Fruit fly (Drosophila melanogaster) whole organism, prepupa: ENCODE data around the gene CG5151.

Source experiments
- Blimp-1 ChIP-seq: fragments of 200-800 bp; sonication (Bioruptor generic); optimal IDR thresholded peaks from 3 replicates; lab custom pipeline; 2017; ENCODE audit warnings: missing biosample characterization, missing genetic modification characterization, mild to moderate bottlenecking, moderate library complexity, missing genetic modification reagents
- CG10631 ChIP-seq: fragments of 200-800 bp; sonication (Bioruptor generic); optimal IDR thresholded peaks from 2 replicates; lab custom pipeline; 2016; ENCODE audit warnings: missing biosample characterization, missing genetic modification characterization
- CG11762 ChIP-seq: fragments of 200-800 bp; sonication (Bioruptor generic); optimal IDR thresholded peaks from 3 replicates; lab custom pipeline; 2016; ENCODE audit warnings: missing biosample characterization, missing genetic modification characterization; ENCODE audit not compliant: insufficient read depth
- CG1621 ChIP-seq: fragments of 200-800 bp; sonication (Bioruptor generic); optimal IDR thresholded peaks from 3 replicates; lab custom pipeline; 2018; ENCODE audit warnings: missing biosample characterization, mild to moderate bottlenecking, missing genetic modification characterization
- CG16779 ChIP-seq: fragments of 200-800 bp; sonication (Bioruptor generic); optimal IDR thresholded peaks from 3 replicates; lab custom pipeline; 2017; ENCODE audit warnings: missing biosample characterization, mild to moderate bottlenecking, missing genetic modification characterization
- CG3032 ChIP-seq: fragments of 200-800 bp; optimal IDR thresholded peaks from 2 replicates; lab custom pipeline; 2019; ENCODE audit warnings: missing biosample characterization, mild to moderate bottlenecking, missing genetic modification characterization, moderate library complexity
- CG32006 ChIP-seq: fragments of 200-800 bp; sonication (Bioruptor generic); optimal IDR thresholded peaks from 3 replicates; lab custom pipeline; 2017; ENCODE audit warnings: missing biosample characterization, mild to moderate bottlenecking, missing genetic modification characterization
- CG34406 ChIP-seq: fragments of 200-800 bp; sonication (Bioruptor generic); optimal IDR thresholded peaks from 3 replicates; lab custom pipeline; 2016; ENCODE audit warnings: missing biosample characterization, missing genetic modification characterization
- CG4318 ChIP-seq: fragments of 200-800 bp; sonication (Bioruptor generic); optimal IDR thresholded peaks from 3 replicates; lab custom pipeline; 2017; ENCODE audit warnings: missing biosample characterization, mild to moderate bottlenecking, missing genetic modification characterization
- CG6163 ChIP-seq: fragments of 200-800 bp; sonication (Bioruptor generic); IDR thresholded peaks from 3 replicates; pipeline ENCODE4 v1.3.6; 2022; ENCODE audit warnings: missing biosample characterization, missing genetic modification characterization
- CG6276 ChIP-seq: fragments of 200-800 bp; sonication (Bioruptor generic); optimal IDR thresholded peaks from 2 replicates; lab custom pipeline; 2017; ENCODE audit warnings: missing biosample characterization, mild to moderate bottlenecking, missing genetic modification characterization
- CG6792 ChIP-seq: fragments of 200-800 bp; sonication (Bioruptor generic); optimal IDR thresholded peaks from 3 replicates; lab custom pipeline; 2016; ENCODE audit warnings: missing biosample characterization, missing genetic modification characterization
- CG6854 ChIP-seq: fragments of 200-800 bp; sonication (Bioruptor generic); optimal IDR thresholded peaks from 2 replicates; lab custom pipeline; 2017; ENCODE audit warnings: missing biosample characterization, mild to moderate bottlenecking, missing genetic modification characterization
- CG7368 ChIP-seq: fragments of 200-800 bp; sonication (Bioruptor generic); optimal IDR thresholded peaks from 3 replicates; lab custom pipeline; 2016; ENCODE audit warnings: missing biosample characterization, missing genetic modification characterization
- CG8119 ChIP-seq: fragments of 200-800 bp; sonication (Bioruptor generic); IDR thresholded peaks from 3 replicates; pipeline ENCODE4 v1.3.6; 2022; ENCODE audit warnings: missing biosample characterization, missing genetic modification characterization
- CG8632 ChIP-seq: fragments of 200-800 bp; sonication (Bioruptor generic); optimal IDR thresholded peaks from 3 replicates; lab custom pipeline; 2016; ENCODE audit warnings: missing biosample characterization, missing genetic modification characterization
- CG9139 ChIP-seq: fragments of 200-800 bp; sonication (Bioruptor generic); optimal IDR thresholded peaks from 3 replicates; lab custom pipeline; 2017; ENCODE audit warnings: missing biosample characterization, mild to moderate bottlenecking, missing genetic modification characterization
- Eip78C ChIP-seq: fragments of 200-800 bp; sonication (Bioruptor generic); peaks from one replicate; lab custom pipeline; 2016; ENCODE audit warnings: missing biosample characterization, missing genetic modification characterization
- Eip93F ChIP-seq: fragments of 200-800 bp; sonication (Bioruptor generic); optimal IDR thresholded peaks from 2 replicates; lab custom pipeline; 2016; ENCODE audit warnings: missing biosample characterization, mild to moderate bottlenecking, missing genetic modification characterization
- Ets21C ChIP-seq: fragments of 200-800 bp; sonication (Bioruptor generic); optimal IDR thresholded peaks from 3 replicates; lab custom pipeline; 2016; ENCODE audit warnings: missing biosample characterization, missing genetic modification characterization
- Gug ChIP-seq: fragments of 200-800 bp; sonication (Bioruptor generic); IDR thresholded peaks from 2 replicates; pipeline ENCODE4 v1.3.6; 2022; ENCODE audit warnings: missing biosample characterization, missing genetic modification characterization
- Hr38 ChIP-seq: sonication (Bioruptor generic); optimal IDR thresholded peaks from 2 replicates; lab custom pipeline; 2016; ENCODE audit warnings: missing biosample characterization, missing genetic modification characterization
- Met ChIP-seq: fragments of 200-800 bp; sonication (Bioruptor generic); optimal IDR thresholded peaks from 3 replicates; lab custom pipeline; 2016; ENCODE audit warnings: missing biosample characterization, missing genetic modification characterization
- OdsH ChIP-seq: fragments of 200-800 bp; sonication (Bioruptor generic); optimal IDR thresholded peaks from 3 replicates; lab custom pipeline; 2016; ENCODE audit warnings: missing biosample characterization, missing genetic modification characterization
- Smox ChIP-seq: fragments of 200-800 bp; sonication (Bioruptor generic); optimal IDR thresholded peaks from 3 replicates; lab custom pipeline; 2016; ENCODE audit warnings: missing biosample characterization, missing genetic modification characterization
- Sox102F ChIP-seq: fragments of 200-800 bp; sonication (Bioruptor generic); optimal IDR thresholded peaks from 2 replicates; lab custom pipeline; 2016; ENCODE audit warnings: missing biosample characterization, mild to moderate bottlenecking, missing genetic modification characterization
- Sox14 ChIP-seq: fragments of 200-800 bp; sonication (Bioruptor generic); optimal IDR thresholded peaks from 3 replicates; lab custom pipeline; 2016; ENCODE audit warnings: missing biosample characterization, missing genetic modification characterization
- acj6 ChIP-seq: fragments of 200-800 bp; sonication (Bioruptor generic); optimal IDR thresholded peaks from 3 replicates; lab custom pipeline; 2016; ENCODE audit warnings: missing biosample characterization, missing genetic modification characterization
- cyc ChIP-seq: fragments of 200-800 bp; sonication (Bioruptor generic); optimal IDR thresholded peaks from 3 replicates; lab custom pipeline; 2016; ENCODE audit warnings: missing biosample characterization, missing genetic modification characterization
- dac ChIP-seq: fragments of 200-800 bp; sonication (Bioruptor generic); optimal IDR thresholded peaks from 2 replicates; lab custom pipeline; 2017; ENCODE audit warnings: missing biosample characterization, mild to moderate bottlenecking, missing genetic modification characterization
- dsx ChIP-seq: fragments of 200-800 bp; optimal IDR thresholded peaks from 3 replicates; lab custom pipeline; 2019; ENCODE audit warnings: missing biosample characterization, mild to moderate bottlenecking, missing genetic modification characterization, moderate library complexity; ENCODE audit not compliant: poor library complexity, severe bottlenecking
- eg ChIP-seq: fragments of 200-800 bp; sonication (Bioruptor generic); IDR thresholded peaks from 3 replicates; pipeline ENCODE4 v1.3.6; 2022; ENCODE audit warnings: missing biosample characterization, missing genetic modification characterization
- esn ChIP-seq: fragments of 200-800 bp; sonication (Bioruptor generic); optimal IDR thresholded peaks from 2 replicates; lab custom pipeline; 2016; ENCODE audit warnings: missing biosample characterization, mild to moderate bottlenecking, missing genetic modification characterization, moderate library complexity
- fd59A ChIP-seq: fragments of 200-800 bp; sonication (Bioruptor generic); optimal IDR thresholded peaks from 2 replicates; lab custom pipeline; 2017; ENCODE audit warnings: missing biosample characterization, mild to moderate bottlenecking, missing genetic modification characterization, missing genetic modification reagents
- fd85E ChIP-seq: fragments of 200-800 bp; sonication (Bioruptor generic); optimal IDR thresholded peaks from 3 replicates; lab custom pipeline; 2016; ENCODE audit warnings: missing biosample characterization, missing genetic modification characterization
- fkh ChIP-seq: fragments of 200-800 bp; sonication (Bioruptor generic); optimal IDR thresholded peaks from 3 replicates; lab custom pipeline; 2017; ENCODE audit warnings: missing biosample characterization, mild to moderate bottlenecking, missing genetic modification characterization, moderate library complexity
- net ChIP-seq: fragments of 200-800 bp; sonication (Bioruptor generic); optimal IDR thresholded peaks from 3 replicates; lab custom pipeline; 2016; ENCODE audit warnings: missing biosample characterization, missing genetic modification characterization
- pdm3 ChIP-seq: fragments of 200-800 bp; sonication (Bioruptor generic); optimal IDR thresholded peaks from 3 replicates; lab custom pipeline; 2016; ENCODE audit warnings: missing biosample characterization, missing genetic modification characterization
- salr ChIP-seq, 2 experiments: fragments of 200-800 bp; sonication (Bioruptor generic); optimal IDR thresholded peaks; 3 replicates each; lab custom pipeline; 2016 to 2018; ENCODE audit warnings: missing biosample characterization in 2 of 2, missing genetic modification characterization in 2 of 2, mild to moderate bottlenecking in 1 of 2
- spab ChIP-seq: fragments of 200-800 bp; sonication (Bioruptor generic); optimal IDR thresholded peaks from 2 replicates; lab custom pipeline; 2017; ENCODE audit warnings: missing biosample characterization, mild to moderate bottlenecking, missing genetic modification characterization, missing genetic modification reagents
- ss ChIP-seq, 2 experiments: fragments of 200-800 bp; sonication (Bioruptor generic); optimal IDR thresholded peaks; 2 replicates in 1 of 2; 3 replicates in 1 of 2; lab custom pipeline; 2017 to 2018; ENCODE audit warnings: mild to moderate bottlenecking in 2 of 2, missing biosample characterization in 2 of 2, missing genetic modification characterization in 2 of 2, moderate library complexity in 1 of 2
- svp ChIP-seq: fragments of 200-800 bp; sonication (Bioruptor generic); peaks from one replicate; lab custom pipeline; 2016; ENCODE audit warnings: missing biosample characterization, missing genetic modification characterization
- topi ChIP-seq: fragments of 200-800 bp; sonication (Bioruptor generic); optimal IDR thresholded peaks from 3 replicates; lab custom pipeline; 2016; ENCODE audit warnings: missing biosample characterization, missing genetic modification characterization
- vri ChIP-seq: fragments of 200-800 bp; sonication (Bioruptor generic); optimal IDR thresholded peaks from 3 replicates; lab custom pipeline; 2016; ENCODE audit warnings: missing biosample characterization, mild to moderate bottlenecking, missing genetic modification characterization

CG5151 gene

DNA sequence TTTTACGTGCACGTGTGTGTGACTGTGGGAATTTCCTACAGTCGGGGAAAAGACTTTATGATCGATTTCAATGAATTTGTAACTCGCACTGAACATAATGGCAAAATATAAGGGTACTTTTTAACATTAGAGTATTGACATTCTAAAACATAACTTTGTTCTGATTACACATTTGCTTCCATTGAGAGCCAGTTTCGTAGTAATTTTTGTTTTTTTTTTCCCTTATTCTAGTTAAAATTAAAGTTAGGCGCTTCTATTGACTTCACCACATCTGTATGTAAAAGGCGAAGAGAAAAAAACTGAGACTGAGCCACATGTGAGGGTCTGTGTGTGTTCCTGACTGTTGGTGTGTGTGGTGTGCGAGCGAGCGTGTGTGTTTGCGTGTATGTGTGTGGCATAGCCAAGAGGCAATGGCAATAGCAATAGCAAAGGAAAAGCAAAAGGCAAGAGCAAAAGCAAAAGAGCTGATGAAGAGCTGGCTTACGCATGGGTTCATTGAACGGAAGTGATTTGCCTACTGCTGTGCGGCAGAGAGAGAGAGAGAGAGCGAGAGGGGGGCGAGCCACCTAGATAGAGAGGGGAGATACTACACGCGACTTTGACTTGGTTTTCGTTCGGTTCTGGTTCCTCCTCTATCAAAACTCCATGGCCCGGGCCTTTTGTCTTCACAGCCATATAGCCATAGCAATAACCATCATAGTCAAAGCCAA lies 2.5 kb downstream of the CG5151 start (continued):
- TF ChIP-seq Eip93F (GFP tag; lab: Kevin White, UChicago) (no peak), svp (GFP tag; lab: Kevin White, UChicago) (no peak), acj6 (peak; percentile 76), CG34406 (peak; percentile 67), CG32006 (peak; percentile 93), fkh (GFP tag; lab: Kevin White, UChicago) (peak; percentile 46), CG7368 (no peak), CG6854 (no peak), net (peak; percentile 75), CG6163 (GFP tag; lab: Robert Waterston, UW) (peak; percentile 53), esn (peak; percentile 56), Sox102F (GFP tag; lab: Kevin White, UChicago) (peak; percentile 47), Ets21C (GFP tag; lab: Kevin White, UChicago) (no peak), dsx (GFP tag; lab: Kevin White, UChicago) (peak; percentile 33), Sox14 (peak; percentile 85), CG4318 (GFP tag; lab: Kevin White, UChicago) (peak; percentile 78)

DNA sequence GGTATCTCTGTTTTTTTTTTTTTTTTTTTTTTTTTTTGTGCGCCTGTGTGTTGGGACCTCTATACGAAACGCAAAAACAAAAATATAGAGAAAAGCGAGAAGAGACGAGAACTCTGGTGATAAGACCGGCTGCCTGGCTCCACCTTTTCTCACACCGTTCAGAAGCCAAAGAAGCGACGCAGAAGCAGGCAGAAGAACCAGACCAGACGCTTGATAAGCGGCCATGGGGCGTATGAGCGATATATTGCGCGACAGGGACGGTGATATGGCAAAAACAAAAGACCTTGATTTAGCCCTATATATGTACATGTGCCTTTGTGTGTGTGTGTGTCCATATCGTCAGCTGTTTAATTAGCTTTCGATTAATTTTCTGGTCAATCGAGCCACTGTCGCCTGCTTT lies 3.4 kb downstream of the CG5151 start:
- TF ChIP-seq Ets21C (GFP tag; lab: Kevin White, UChicago): no peak
- TF ChIP-seq CG11762: no peak
- TF ChIP-seq Met: no peak
- TF ChIP-seq Eip93F (GFP tag; lab: Kevin White, UChicago): peak; percentile 24
- peak; percentile 57 for TF ChIP-seq vri (GFP tag; lab: Kevin White, UChicago)
- TF ChIP-seq svp (GFP tag; lab: Kevin White, UChicago): peak; percentile 85
- peak; percentile 43 for TF ChIP-seq Eip78C
- peak; percentile 49; the same call in 1 of the 3 replicates for TF ChIP-seq CG6163 (GFP tag; lab: Robert Waterston, UW)

DNA sequence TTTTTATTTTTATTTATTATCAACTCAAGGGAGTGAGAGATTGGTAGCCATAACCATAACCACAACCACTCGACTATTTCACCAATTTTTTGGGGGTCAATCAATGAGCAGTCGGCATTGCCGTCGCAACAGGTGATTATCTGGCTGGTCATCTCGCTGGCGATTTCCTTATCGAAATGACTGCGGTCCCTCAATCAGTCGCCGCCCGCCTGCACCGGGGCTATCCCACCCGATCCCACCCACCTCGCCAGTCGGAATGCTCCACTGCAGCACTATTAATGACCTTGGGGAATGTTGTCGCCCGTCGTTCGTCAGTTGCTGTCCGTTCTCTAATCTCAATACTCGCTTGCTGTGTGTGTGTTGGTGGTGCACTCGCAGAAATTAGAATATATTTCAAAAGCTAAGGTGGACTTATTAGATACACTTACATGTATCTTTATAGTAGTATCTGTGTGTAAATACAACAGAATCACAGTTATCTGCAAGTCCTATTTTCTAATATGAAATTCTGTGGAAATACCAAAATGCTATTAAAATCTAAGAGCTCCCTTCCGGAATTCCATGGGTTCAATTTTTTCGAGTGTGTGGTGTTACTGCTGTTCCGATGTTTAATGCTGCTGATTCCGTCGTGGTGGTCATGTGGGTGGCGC lies 4.0 kb downstream of the CG5151 start:
- TF ChIP-seq CG32006 (peak; percentile 68), esn (peak; percentile 22), ss (GFP tag; optimal IDR thresholded peaks at IDR 0.05; lab: Kevin White, UChicago) (no peak), topi (GFP tag; lab: Kevin White, UChicago) (no peak), CG9139 (no peak), CG6163 (GFP tag; lab: Robert Waterston, UW) (no peak), vri (GFP tag; lab: Kevin White, UChicago) (no peak), CG6854 (no peak), CG8119 (GFP tag; lab: Robert Waterston, UW) (peak; percentile 57), dsx (GFP tag; lab: Kevin White, UChicago) (no peak), Eip93F (GFP tag; lab: Kevin White, UChicago) (no peak), Hr38 (GFP tag; lab: Kevin White, UChicago) (no peak), CG16779 (tag; lab: Kevin White, UChicago) (no peak), dac (GFP tag; lab: Kevin White, UChicago) (no peak), CG6276 (GFP tag; lab: Kevin White, UChicago) (no peak), fd59A (GFP tag; lab: Kevin White, UChicago) (no peak), fd85E (GFP tag; lab: Kevin White, UChicago) (no peak), eg (GFP tag; lab: Robert Waterston, UW) (no peak; the same call in 2 of the 3 replicates), salr (GFP tag; optimal IDR thresholded peaks at IDR 0.05; lab: Kevin White, UChicago) (no peak), Blimp-1 (GFP tag; lab: Kevin White, UChicago) (no peak), Ets21C (GFP tag; lab: Kevin White, UChicago) (no peak), Gug (GFP tag; lab: Robert Waterston, UW) (0 out of 2 replicates have a peak, but pooled peaks have one; percentile 17), CG8632 (GFP tag; lab: Kevin White, UChicago) (peak; percentile 26), cyc (no peak), CG3032 (peak; percentile 22), OdsH (GFP tag; lab: Kevin White, UChicago) (peak; percentile 44), svp (GFP tag; lab: Kevin White, UChicago) (no peak), Met (peak; percentile 31), CG10631 (GFP tag; lab: Kevin White, UChicago) (peak; percentile 46), CG6792 (peak; percentile 1), pdm3 (GFP tag; lab: Kevin White, UChicago) (peak; percentile 53), Eip78C (peak; percentile 73), CG11762 (no peak), CG1621 (tag; lab: Kevin White, UChicago) (no peak), Smox (GFP tag; lab: Kevin White, UChicago) (peak; percentile 32), spab (peak; percentile 7)
